Fruit fly (Drosophila melanogaster) whole organism, wandering third instar larva: ENCODE results near the gene boi.
A peak's percentile ranks its signal among the peaks of the same experiment; 100 is the strongest.

Experiments
- Abd-B ChIP-seq: fragments of >200 bp; optimal IDR thresholded peaks from 2 replicates; lab custom pipeline; 2017; ENCODE audit warnings: missing biosample characterization, missing genetic modification characterization
- CG32264 ChIP-seq: fragments of 200-800 bp; sonication (Bioruptor generic); optimal IDR thresholded peaks from 2 replicates; lab custom pipeline; 2016; ENCODE audit warnings: missing biosample characterization, missing genetic modification characterization
- CG9705 ChIP-seq: fragments of 200-800 bp; sonication (Bioruptor generic); optimal IDR thresholded peaks from 2 replicates; lab custom pipeline; 2018; ENCODE audit warnings: missing biosample characterization, mild to moderate bottlenecking, missing genetic modification characterization
- CrebA ChIP-seq: fragments of 200-800 bp; sonication (Bioruptor generic); optimal IDR thresholded peaks from 2 replicates; lab custom pipeline; 2016; ENCODE audit warnings: missing biosample characterization, mild to moderate bottlenecking, missing genetic modification characterization, borderline replicate concordance
- Dif ChIP-seq: fragments of 200-275, 200-300 bp; sonication (Bioruptor generic); optimal IDR thresholded peaks from 2 replicates; lab custom pipeline; 2018; ENCODE audit warnings: missing biosample characterization, missing genetic modification characterization; ENCODE audit not compliant: partially characterized antibody
- GATAd ChIP-seq: sonication (Bioruptor generic); optimal IDR thresholded peaks from 2 replicates; lab custom pipeline; 2016; ENCODE audit warnings: missing biosample characterization, missing genetic modification characterization
- Hnf4 ChIP-seq: fragments of 200-800 bp; sonication (Bioruptor generic); optimal IDR thresholded peaks from 2 replicates; lab custom pipeline; 2016; ENCODE audit warnings: missing biosample characterization, mild to moderate bottlenecking, missing genetic modification characterization
- Hr78 ChIP-seq: fragments of >200 bp; optimal IDR thresholded peaks from 2 replicates; lab custom pipeline; 2017; ENCODE audit warnings: missing biosample characterization, missing genetic modification characterization
- Hr83 ChIP-seq: fragments of 200-300 bp; sonication (Bioruptor generic); optimal IDR thresholded peaks from 2 replicates; lab custom pipeline; 2016; ENCODE audit warnings: missing biosample characterization, mild to moderate bottlenecking, missing genetic modification characterization, moderate library complexity; ENCODE audit not compliant: poor library complexity, severe bottlenecking
- Jra ChIP-seq: sonication (Bioruptor generic); optimal IDR thresholded peaks from 2 replicates; lab custom pipeline; 2016; ENCODE audit warnings: missing biosample characterization, missing genetic modification characterization
- Mio ChIP-seq: sonication (Bioruptor generic); optimal IDR thresholded peaks from 2 replicates; lab custom pipeline; 2016; ENCODE audit warnings: missing biosample characterization, missing genetic modification characterization
- Myc ChIP-seq: fragments of >200 bp; optimal IDR thresholded peaks from 2 replicates; lab custom pipeline; 2017
- OdsH ChIP-seq: fragments of 200-800 bp; sonication (Bioruptor generic); optimal IDR thresholded peaks from 2 replicates; lab custom pipeline; 2016; ENCODE audit warnings: missing biosample characterization, mild to moderate bottlenecking, missing genetic modification characterization
- Rel ChIP-seq, 2 experiments: fragments of 200-800 bp; sonication (Bioruptor generic) in 1 of 2; optimal IDR thresholded peaks; 2 replicates in 1 of 2; 3 replicates in 1 of 2; lab custom pipeline; 2016 to 2019; ENCODE audit warnings: mild to moderate bottlenecking in 2 of 2, missing biosample characterization in 2 of 2, missing genetic modification characterization in 2 of 2, moderate library complexity in 1 of 2
- Sp1 ChIP-seq: fragments of 200-800 bp; sonication (Bioruptor generic); optimal IDR thresholded peaks from 3 replicates; lab custom pipeline; 2019; ENCODE audit warnings: missing biosample characterization, mild to moderate bottlenecking, missing genetic modification characterization, moderate library complexity
- Vsx2 ChIP-seq: fragments of 200-300, 225-300 bp; sonication (Bioruptor generic); optimal IDR thresholded peaks from 2 replicates; lab custom pipeline; 2018; ENCODE audit warnings: missing biosample characterization, missing genetic modification characterization; ENCODE audit not compliant: partially characterized antibody
- br ChIP-seq: fragments of 200-800 bp; sonication (Bioruptor generic); optimal IDR thresholded peaks from 2 replicates; lab custom pipeline; 2016; ENCODE audit warnings: missing biosample characterization, missing genetic modification characterization
- brk ChIP-seq: fragments of 200-800 bp; sonication (Bioruptor generic); optimal IDR thresholded peaks from 2 replicates; lab custom pipeline; 2016; ENCODE audit warnings: missing biosample characterization, mild to moderate bottlenecking, missing genetic modification characterization
- dl ChIP-seq, 2 experiments: fragments of 175-275, 200-275 bp in 1 of 2; fragments of 200-275 bp in 1 of 2; sonication (Bioruptor generic); optimal IDR thresholded peaks; lab custom pipeline; 2018; ENCODE audit warnings: mild to moderate bottlenecking in 2 of 2, missing biosample characterization in 2 of 2, missing genetic modification characterization in 2 of 2, moderate library complexity in 2 of 2; ENCODE audit not compliant: partially characterized antibody in 2 of 2, insufficient read depth in 1 of 2
- dmrt93B ChIP-seq: fragments of 200-800 bp; sonication (Bioruptor generic); optimal IDR thresholded peaks from 2 replicates; lab custom pipeline; 2018; ENCODE audit warnings: missing biosample characterization, mild to moderate bottlenecking, missing genetic modification characterization
- dsf ChIP-seq: sonication (Bioruptor generic); optimal IDR thresholded peaks from 2 replicates; lab custom pipeline; 2016; ENCODE audit warnings: missing biosample characterization, missing genetic modification characterization, borderline replicate concordance
- ey ChIP-seq: fragments of 200-800 bp; sonication (Bioruptor generic); optimal IDR thresholded peaks from 2 replicates; lab custom pipeline; 2016; ENCODE audit warnings: missing biosample characterization, missing genetic modification characterization
- foxo ChIP-seq, 2 experiments: fragments of 200-800 bp; sonication (Bioruptor generic); optimal IDR thresholded peaks; 2 replicates in 1 of 2; 3 replicates in 1 of 2; lab custom pipeline; 2016 to 2017; ENCODE audit warnings: missing biosample characterization in 2 of 2, missing genetic modification characterization in 2 of 2
- fru ChIP-seq: fragments of 200-800 bp; sonication (Bioruptor generic); optimal IDR thresholded peaks from 3 replicates; lab custom pipeline; 2016; ENCODE audit warnings: missing biosample characterization, mild to moderate bottlenecking, missing genetic modification characterization
- h ChIP-seq: fragments of 200-800 bp; sonication (Bioruptor generic); optimal IDR thresholded peaks from 3 replicates; lab custom pipeline; 2016; ENCODE audit warnings: missing biosample characterization, mild to moderate bottlenecking, missing genetic modification characterization
- jim ChIP-seq: fragments of 175-275, 200-325 bp; sonication (Bioruptor generic); optimal IDR thresholded peaks from 2 replicates; lab custom pipeline; 2016; ENCODE audit warnings: missing biosample characterization, mild to moderate bottlenecking, missing genetic modification characterization
- lola ChIP-seq: fragments of >200 bp; optimal IDR thresholded peaks from 2 replicates; lab custom pipeline; 2017; ENCODE audit warnings: missing biosample characterization, missing genetic modification characterization
- pan ChIP-seq: fragments of >200 bp; optimal IDR thresholded peaks from 2 replicates; lab custom pipeline; 2017
- psq ChIP-seq: fragments of 200-800 bp; sonication (Bioruptor generic); optimal IDR thresholded peaks from 3 replicates; lab custom pipeline; 2017; ENCODE audit warnings: missing biosample characterization, mild to moderate bottlenecking, missing genetic modification characterization, moderate library complexity
- rgr ChIP-seq: fragments of 200-800 bp; sonication (Bioruptor generic); optimal IDR thresholded peaks from 3 replicates; lab custom pipeline; 2016; ENCODE audit warnings: missing biosample characterization, mild to moderate bottlenecking, missing genetic modification characterization
- sage ChIP-seq: fragments of 200-800 bp; sonication (Bioruptor generic); optimal IDR thresholded peaks from 2 replicates; lab custom pipeline; 2016; ENCODE audit warnings: missing biosample characterization, mild to moderate bottlenecking, missing genetic modification characterization
- sv ChIP-seq: fragments of 200-800 bp; sonication (Bioruptor generic); optimal IDR thresholded peaks from 3 replicates; lab custom pipeline; 2016; ENCODE audit warnings: missing biosample characterization, missing genetic modification characterization
- tai ChIP-seq: sonication (Bioruptor generic); optimal IDR thresholded peaks from 2 replicates; lab custom pipeline; 2016; ENCODE audit warnings: missing biosample characterization, missing genetic modification characterization
- usp ChIP-seq: fragments of >200 bp; optimal IDR thresholded peaks from 2 replicates; lab custom pipeline; 2017; ENCODE audit warnings: missing biosample characterization, missing genetic modification characterization
- woc ChIP-seq: sonication (Bioruptor generic); optimal IDR thresholded peaks from 2 replicates; lab custom pipeline; 2016; ENCODE audit warnings: missing biosample characterization, mild to moderate bottlenecking, missing genetic modification characterization

The boi gene

dm6 chrX:2419518-2419917, 50.3 kb downstream of the boi start:
- TF ChIP-seq Myc (lab: Kevin White, UChicago) (peak; percentile 68), Dif (GFP tag; lab: Kevin White, UChicago) (no peak)
- TF ChIP-seq, all 38 proteins: peak for 1

dm6 chrX:2410805-2411204, 59.0 kb downstream of the boi start, which contains the start of gene CG12496:
Gene CG12496 (minus strand): TSS chrX:2410901.
- no peak for TF ChIP-seq Sp1
- TF ChIP-seq CrebA (GFP tag; lab: Kevin White, UChicago): no peak
- TF ChIP-seq Mio (GFP tag; lab: Kevin White, UChicago): no peak
- TF ChIP-seq psq (GFP tag; lab: Kevin White, UChicago): no peak
- no peak for TF ChIP-seq dmrt93B
- no peak for TF ChIP-seq br (GFP tag; lab: Kevin White, UChicago)
- no peak for TF ChIP-seq jim (GFP tag; lab: Kevin White, UChicago)
- TF ChIP-seq tai (GFP tag; lab: Kevin White, UChicago): no peak
- no peak for TF ChIP-seq CG9705
- no peak for TF ChIP-seq usp (GFP tag; lab: Kevin White, UChicago)
- no peak for TF ChIP-seq sv (GFP tag; lab: Kevin White, UChicago)
- no peak for TF ChIP-seq fru (GFP tag; lab: Kevin White, UChicago)
- TF ChIP-seq Dif (GFP tag; lab: Kevin White, UChicago): no peak
- no peak for TF ChIP-seq dsf (GFP tag; lab: Kevin White, UChicago)
- TF ChIP-seq Rel (GFP tag; optimal IDR thresholded peaks at IDR 0.05; lab: Kevin White, UChicago): no peak
- TF ChIP-seq Rel (tag; optimal IDR thresholded peaks at IDR 0.05; lab: Kevin White, UChicago): no peak
- TF ChIP-seq Jra (GFP tag; lab: Kevin White, UChicago): no peak
- TF ChIP-seq Vsx2 (GFP tag; lab: Kevin White, UChicago): no peak

- TF ChIP-seq dl (GFP tag; optimal IDR thresholded peaks at IDR 0.05; lab: Kevin White, UChicago; ENCODE audit: insufficient read depth in 1 of 2, partially characterized antibody in 2 of 2) (no peak), sage (GFP tag; lab: Kevin White, UChicago) (no peak), foxo (GFP tag; optimal IDR thresholded peaks at IDR 0.05; lab: Kevin White, UChicago) (no peak), Mio (GFP tag; lab: Kevin White, UChicago) (no peak), fru (GFP tag; lab: Kevin White, UChicago) (no peak), rgr (GFP tag; lab: Kevin White, UChicago) (no peak), Dif (GFP tag; lab: Kevin White, UChicago) (no peak), Hr78 (GFP tag; lab: Kevin White, UChicago) (no peak), jim (GFP tag; lab: Kevin White, UChicago) (no peak), Sp1 (no peak), lola (GFP tag; lab: Kevin White, UChicago) (no peak), Myc (lab: Kevin White, UChicago) (no peak), CrebA (GFP tag; lab: Kevin White, UChicago) (no peak), GATAd (GFP tag; lab: Kevin White, UChicago) (no peak), ey (no peak), woc (GFP tag; lab: Kevin White, UChicago) (no peak), brk (GFP tag; lab: Kevin White, UChicago) (no peak), pan (lab: Kevin White, UChicago) (no peak), Rel (GFP tag; optimal IDR thresholded peaks at IDR 0.05; lab: Kevin White, UChicago) (no peak), Rel (tag; optimal IDR thresholded peaks at IDR 0.05; lab: Kevin White, UChicago) (no peak)
These were observed 61.1 kb downstream of the boi start for dm6 chrX:2408675-2409163.

dm6 chrX:2399438-2399837, 70.4 kb downstream of the boi start:
- no peak for TF ChIP-seq CG32264 (GFP tag; lab: Kevin White, UChicago)
- TF ChIP-seq CG9705: no peak

dm6 chrX:2396204-2396882, 73.5 kb downstream of the boi start:
- TF ChIP-seq psq (GFP tag; lab: Kevin White, UChicago): peak; percentile 60
- TF ChIP-seq Sp1: peak; percentile 52
- peak in 1 of 2 experiments; percentile 70 for TF ChIP-seq foxo (GFP tag; optimal IDR thresholded peaks at IDR 0.05; lab: Kevin White, UChicago)
- TF ChIP-seq dmrt93B: peak; percentile 20
- no peak for TF ChIP-seq CG32264 (GFP tag; lab: Kevin White, UChicago)
- peak; percentile 34 for TF ChIP-seq ey
- TF ChIP-seq sage (GFP tag; lab: Kevin White, UChicago): no peak
- TF ChIP-seq Abd-B (GFP tag; lab: Kevin White, UChicago): no peak
- peak; percentile 58 for TF ChIP-seq woc (GFP tag; lab: Kevin White, UChicago)
- TF ChIP-seq h: peak; percentile 66
- TF ChIP-seq brk (GFP tag; lab: Kevin White, UChicago): peak; percentile 2
- no peak for TF ChIP-seq Hnf4
- TF ChIP-seq OdsH (GFP tag; lab: Kevin White, UChicago): peak; percentile 51
- no peak for TF ChIP-seq lola (GFP tag; lab: Kevin White, UChicago)
- no peak for TF ChIP-seq Rel (GFP tag; optimal IDR thresholded peaks at IDR 0.05; lab: Kevin White, UChicago)
- TF ChIP-seq Rel (tag; optimal IDR thresholded peaks at IDR 0.05; lab: Kevin White, UChicago): no peak
- no peak for TF ChIP-seq Jra (GFP tag; lab: Kevin White, UChicago)
- no peak for TF ChIP-seq Hr83 (GFP tag; lab: Kevin White, UChicago)
- no peak for TF ChIP-seq Vsx2 (GFP tag; lab: Kevin White, UChicago)
- peak; percentile 64 for TF ChIP-seq rgr (GFP tag; lab: Kevin White, UChicago)
- no peak for TF ChIP-seq GATAd (GFP tag; lab: Kevin White, UChicago)
- no peak for TF ChIP-seq dsf (GFP tag; lab: Kevin White, UChicago)
- TF ChIP-seq Hr78 (GFP tag; lab: Kevin White, UChicago): no peak
